Worm (Caenorhabditis elegans): ENCODE data around the gene ethe-1.

ethe-1 gene

DNA sequence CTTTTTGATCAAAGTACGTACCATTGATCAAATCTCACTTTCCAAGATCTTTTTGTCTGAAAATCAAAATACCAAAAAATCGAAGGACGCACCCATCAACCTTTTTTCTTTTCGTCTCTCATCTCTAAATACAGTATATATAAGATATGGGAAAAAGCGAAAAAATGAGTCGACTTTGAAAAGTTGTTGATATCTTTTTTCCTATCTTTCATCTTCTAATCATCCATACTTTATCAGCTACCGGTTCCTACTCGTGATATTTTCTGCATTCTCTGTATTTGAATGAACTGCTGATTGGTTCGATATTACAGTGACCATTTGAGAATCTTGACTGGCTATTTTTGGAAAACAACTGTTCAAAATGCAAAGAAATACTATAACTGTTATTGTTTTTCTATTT lies 8.3 kb upstream of the ethe-1 start, which contains the start of gene C33A12.19:
C33A12.19 (plus strand) TSS at position 169 of the 400 bp plus-strand sequence.
- TF ChIP-seq unc-62 (GFP tag; optimal IDR thresholded peaks at IDR 0.05): no peak

DNA sequence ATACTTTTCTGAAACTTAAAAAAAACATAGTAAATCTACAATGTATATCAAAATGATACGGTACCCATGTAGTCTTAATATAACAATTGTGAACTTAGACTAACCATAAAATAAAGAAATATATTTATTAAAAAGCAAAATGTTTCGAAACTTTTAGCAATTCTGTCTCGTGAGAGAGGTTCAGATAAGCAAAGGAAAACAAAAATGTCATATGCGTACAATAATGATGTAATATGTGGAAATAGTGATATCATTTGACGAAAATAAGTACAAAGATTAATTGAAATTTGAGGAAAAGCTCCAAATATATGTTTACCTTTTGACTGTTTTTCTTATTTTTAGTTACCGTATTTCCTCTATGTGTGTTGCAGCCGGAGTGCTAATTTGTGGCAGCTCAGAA lies 5.6 kb upstream of the ethe-1 start:
- no peak for TF ChIP-seq unc-62 (GFP tag; optimal IDR thresholded peaks at IDR 0.05)

DNA sequence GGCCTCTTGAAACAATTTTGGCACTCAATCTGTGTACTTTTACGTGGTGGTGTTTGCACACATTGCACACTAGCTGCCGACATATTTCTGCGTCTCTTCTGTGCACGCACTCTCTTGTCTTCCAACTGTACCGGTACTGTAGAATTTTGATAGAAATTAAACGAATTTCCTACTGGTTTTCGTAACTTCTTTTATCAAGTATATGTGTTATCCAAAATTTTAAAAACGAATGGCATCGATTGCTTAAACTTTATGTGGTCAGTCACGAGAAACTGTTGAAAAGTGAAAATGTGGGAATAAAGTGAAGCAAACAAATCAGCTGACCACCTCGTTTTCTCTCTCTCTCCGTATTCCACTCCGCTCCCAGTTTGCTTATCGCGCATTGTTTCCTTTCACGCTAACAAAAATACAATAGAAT lies 4.8 kb upstream of the ethe-1 start:
- no peak for TF ChIP-seq unc-62 (GFP tag; optimal IDR thresholded peaks at IDR 0.05)

DNA sequence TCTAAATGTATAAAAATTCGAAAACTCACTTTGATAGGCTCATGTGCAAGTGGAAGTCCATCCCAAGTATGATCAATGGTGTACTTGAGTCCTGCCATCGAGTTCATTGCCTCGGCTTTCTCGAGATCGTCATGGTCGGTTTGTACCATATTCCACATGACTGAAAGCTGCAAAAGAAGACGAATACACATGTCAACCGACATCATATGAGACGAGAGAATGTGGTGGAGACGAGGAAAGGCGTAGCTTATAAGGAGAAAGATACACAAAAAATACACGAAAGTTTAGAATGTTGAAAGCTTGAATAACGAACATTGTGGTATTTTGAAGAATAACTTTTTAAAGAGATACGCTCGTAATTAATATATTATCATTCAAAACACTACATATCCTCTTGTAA lies 4.3 kb upstream of the ethe-1 start, which contains the start of gene C33A12.3:
C33A12.3 (minus strand) TSS at position 167 of the 400 bp plus-strand sequence.
- TF ChIP-seq unc-62 (GFP tag; optimal IDR thresholded peaks at IDR 0.05): no peak

DNA sequence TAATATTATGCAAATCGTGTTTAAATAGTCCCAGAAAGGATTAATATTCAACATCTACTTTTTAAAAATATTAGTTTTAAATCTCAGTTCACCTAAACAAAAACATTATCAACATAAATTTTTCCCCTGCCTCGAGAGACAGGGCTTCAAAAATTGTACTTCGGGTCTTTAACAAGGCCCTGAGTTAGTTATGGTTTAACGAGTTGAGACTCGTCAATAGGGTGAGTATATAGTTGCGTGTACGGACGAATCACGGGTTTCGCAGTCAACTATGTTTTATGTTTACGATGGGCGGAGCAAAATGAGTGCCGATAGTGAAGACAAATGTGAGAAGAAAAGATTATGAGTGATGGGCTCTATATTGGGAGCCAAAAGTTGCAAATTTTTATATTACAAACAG lies 3.1 kb upstream of the ethe-1 start:
- TF ChIP-seq unc-62 (GFP tag; optimal IDR thresholded peaks at IDR 0.05): no peak

DNA sequence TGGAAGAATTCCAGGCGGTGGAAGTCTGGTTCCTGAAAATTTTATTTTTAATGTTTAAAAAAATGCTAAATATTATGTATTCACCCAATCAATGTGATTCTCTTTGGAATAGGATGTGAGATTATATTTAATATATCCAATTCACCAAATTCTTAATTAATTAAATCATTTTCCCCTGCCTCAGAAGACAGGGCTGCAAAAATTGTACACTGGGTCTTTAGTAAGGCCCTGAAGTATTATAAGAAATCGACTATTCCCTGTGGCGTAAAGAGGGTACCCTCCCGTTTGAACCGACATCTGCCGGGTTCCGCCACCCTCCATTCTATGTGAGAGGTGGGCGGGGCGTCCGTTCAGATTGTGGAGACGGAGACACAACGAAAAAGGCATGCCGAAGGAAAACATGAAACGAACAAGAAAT lies 2.7 kb upstream of the ethe-1 start:
- TF ChIP-seq unc-62 (GFP tag; optimal IDR thresholded peaks at IDR 0.05): no peak

DNA sequence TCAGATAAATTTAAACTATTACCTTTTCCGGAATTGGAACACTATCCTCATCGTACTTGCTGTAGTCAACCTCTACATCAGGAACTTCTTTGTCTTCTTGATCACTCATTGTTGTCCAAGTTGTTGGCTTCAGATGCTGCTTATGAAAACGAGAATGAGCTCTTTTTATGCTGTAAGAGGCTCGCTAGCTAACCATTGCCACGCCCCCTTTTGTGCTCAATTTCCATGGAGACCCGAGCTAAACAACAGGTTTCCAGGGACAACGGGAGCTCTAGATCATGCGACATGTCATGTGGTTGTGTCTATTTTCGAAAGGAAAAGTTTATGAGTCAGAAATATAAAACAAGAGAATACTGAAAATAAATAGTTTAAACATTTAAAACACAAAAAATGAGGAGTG lies 1.9 kb upstream of the ethe-1 start, which contains the start of gene C33A12.4:
C33A12.4 (minus strand) TSS at position 131 of the 400 bp plus-strand sequence.
- TF ChIP-seq unc-62 (GFP tag; optimal IDR thresholded peaks at IDR 0.05): no peak

DNA sequence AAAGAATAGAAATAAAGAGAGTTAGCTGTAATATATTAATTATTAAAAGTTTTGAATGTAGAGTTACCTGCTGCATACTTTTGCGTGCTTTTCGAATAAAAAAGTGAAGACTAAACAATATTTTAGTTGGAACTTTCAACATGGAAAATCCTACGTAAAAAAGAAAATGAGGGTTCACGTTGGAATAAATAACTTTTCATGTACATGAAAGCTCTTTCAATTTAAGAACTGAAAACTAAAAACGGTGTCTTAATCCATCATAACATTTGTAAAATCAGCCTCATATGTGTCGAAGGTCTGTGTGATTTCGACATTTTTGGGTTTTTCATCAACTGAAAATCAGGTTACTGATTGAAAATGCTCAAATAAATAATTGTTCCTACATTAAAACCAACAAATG lies 2.3 kb downstream of the ethe-1 start, which contains the start of gene ttr-9:
ttr-9 (minus strand) TSS at position 101 of the 400 bp plus-strand sequence.
- no peak for TF ChIP-seq unc-62 (GFP tag; optimal IDR thresholded peaks at IDR 0.05)

DNA sequence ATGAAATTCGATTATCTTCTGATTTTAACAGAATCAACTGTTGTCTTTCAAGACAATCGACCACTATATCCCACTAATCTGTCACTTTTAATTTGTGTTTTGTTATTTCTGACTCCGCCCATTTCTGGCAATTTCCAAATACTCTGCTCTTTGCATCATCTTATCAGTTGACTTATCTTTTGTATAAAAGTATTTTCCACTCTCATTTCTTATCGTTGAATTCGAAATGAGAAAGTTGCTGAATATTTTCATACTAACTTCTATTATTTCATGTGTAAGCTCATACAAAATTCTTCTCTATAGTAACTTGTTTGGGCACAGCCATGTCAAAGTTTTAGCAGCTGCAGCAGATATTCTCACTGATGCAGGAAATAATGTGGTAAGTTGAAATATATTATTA lies 8.5 kb downstream of the ethe-1 start, which contains the start of gene ugt-21:
ugt-21 (plus strand) TSS at position 212 of the 400 bp plus-strand sequence.
- no peak for TF ChIP-seq unc-62 (GFP tag; optimal IDR thresholded peaks at IDR 0.05)

DNA sequence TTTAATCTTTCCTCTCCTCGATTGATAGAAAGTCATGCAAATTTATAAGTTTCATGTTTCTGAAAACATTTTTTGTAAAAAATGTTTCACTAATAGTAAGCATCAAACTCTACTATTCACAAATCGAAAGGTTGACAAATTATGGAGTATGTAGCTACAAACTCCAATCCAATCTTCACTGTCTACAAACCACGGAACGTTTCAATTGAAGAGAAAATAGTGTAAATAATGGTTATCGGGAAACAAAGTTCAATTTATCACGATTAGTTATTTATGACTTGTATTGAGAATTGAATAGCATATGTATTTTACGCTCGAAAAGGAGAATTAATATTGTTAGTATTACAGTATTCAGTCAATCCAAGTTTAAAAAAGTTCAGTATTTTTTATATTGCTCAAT lies 8.9 kb downstream of the ethe-1 start:
- no peak for TF ChIP-seq unc-62 (GFP tag; optimal IDR thresholded peaks at IDR 0.05)

DNA sequence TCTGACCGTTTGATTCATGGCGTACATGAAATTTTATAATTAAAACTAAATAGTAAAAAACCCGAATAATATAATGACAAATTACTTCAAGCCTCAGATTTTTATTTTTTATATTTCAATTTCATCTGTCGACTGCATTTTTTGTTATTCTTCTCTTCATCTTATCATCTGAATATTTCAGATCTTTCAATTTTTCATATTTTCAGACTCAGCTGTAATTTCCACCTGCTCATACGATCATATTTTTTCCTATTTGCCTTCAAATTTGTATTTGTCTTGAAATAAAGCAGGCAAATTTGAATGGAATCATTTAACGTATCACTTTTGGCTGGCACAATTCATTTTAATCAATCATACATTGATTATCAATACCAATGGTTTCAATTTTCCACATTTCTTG lies 10.5 kb downstream of the ethe-1 start, which contains the start of gene sru-4:
sru-4 (plus strand) TSS at position 301 of the 400 bp plus-strand sequence.
- TF ChIP-seq unc-62 (GFP tag; optimal IDR thresholded peaks at IDR 0.05): no peak

DNA sequence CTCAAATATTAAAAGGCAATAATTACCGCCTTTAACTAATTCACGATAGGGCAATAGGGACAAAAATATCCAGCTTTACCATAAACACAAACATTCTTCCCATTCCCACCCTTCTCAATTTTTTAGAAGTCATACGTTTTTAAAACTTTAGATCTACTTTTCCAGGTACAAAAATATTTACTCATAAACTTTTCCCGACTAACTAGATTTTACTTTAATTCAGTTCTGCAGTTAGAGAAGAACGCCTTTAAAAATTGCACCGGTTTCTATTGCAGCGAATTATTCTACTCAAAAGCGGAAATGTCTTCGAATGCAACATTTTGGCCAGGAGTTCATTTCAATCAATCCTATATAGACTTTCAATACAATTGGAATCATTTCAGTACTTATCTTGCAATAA lies 12.3 kb downstream of the ethe-1 start, which contains the start of gene sru-3:
sru-3 (plus strand) TSS at position 301 of the 400 bp plus-strand sequence.
- TF ChIP-seq unc-62 (GFP tag; optimal IDR thresholded peaks at IDR 0.05): no peak

DNA sequence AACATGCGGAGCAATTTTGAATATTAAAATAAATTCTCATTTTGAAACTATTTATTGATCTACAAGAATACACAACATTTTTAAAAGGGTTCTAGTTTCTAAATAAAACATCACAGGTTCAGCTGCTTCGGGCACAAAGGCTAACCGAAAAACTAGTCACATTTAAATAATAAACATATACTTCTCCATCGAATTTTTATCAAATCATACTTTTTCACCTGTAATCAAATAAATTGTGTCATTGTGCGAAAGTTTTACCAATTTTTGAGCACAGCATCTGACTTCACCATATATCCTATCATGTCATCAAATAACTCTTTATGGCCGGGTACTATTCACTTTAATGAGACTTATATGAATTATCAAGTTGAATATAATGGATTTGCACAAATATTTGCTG lies 18.2 kb downstream of the ethe-1 start, which contains the start of gene sru-6:
sru-6 (plus strand) TSS at position 301 of the 400 bp plus-strand sequence.
- no peak for TF ChIP-seq unc-62 (GFP tag; optimal IDR thresholded peaks at IDR 0.05)

DNA sequence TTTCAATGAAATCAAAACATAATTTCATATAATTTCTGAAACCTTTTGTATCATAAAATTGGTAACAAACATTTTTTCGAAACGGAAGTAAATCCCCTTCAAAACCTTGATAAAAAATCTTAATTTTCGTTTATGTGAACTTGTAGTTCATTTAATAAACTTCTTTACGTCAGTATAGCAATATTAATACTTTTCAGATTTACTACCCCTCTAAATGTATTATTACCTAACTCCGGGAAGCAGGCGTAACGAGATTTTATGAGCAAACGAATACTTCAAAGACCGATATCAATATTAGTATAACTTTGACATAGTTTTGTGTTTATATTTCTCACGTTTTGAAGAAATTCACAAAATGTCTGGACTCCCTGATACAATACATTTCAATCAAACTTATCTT lies 20.2 kb downstream of the ethe-1 start, which contains the start of gene sru-1:
sru-1 (plus strand) TSS at position 301 of the 400 bp plus-strand sequence.
- TF ChIP-seq unc-62 (GFP tag; optimal IDR thresholded peaks at IDR 0.05): no peak

DNA sequence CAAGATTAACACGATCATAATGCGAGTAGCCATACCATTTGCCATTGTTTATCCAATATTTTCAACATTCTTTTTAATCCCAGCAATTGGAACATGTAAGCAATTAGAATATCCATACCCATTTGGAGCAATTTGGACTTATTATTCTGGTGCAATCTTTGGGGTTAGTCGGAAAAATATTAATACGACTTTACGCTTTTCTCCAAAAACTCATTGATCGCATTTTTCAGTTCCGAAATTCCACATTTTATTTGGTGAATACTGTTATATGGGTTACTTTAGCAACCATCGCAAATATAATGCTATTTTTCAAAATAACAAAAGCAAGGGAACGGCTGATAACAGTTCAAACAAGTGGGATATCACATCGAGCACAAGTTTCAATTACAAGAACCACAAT lies 21.8 kb downstream of the ethe-1 start:
- TF ChIP-seq unc-62 (GFP tag; optimal IDR thresholded peaks at IDR 0.05): no peak

DNA sequence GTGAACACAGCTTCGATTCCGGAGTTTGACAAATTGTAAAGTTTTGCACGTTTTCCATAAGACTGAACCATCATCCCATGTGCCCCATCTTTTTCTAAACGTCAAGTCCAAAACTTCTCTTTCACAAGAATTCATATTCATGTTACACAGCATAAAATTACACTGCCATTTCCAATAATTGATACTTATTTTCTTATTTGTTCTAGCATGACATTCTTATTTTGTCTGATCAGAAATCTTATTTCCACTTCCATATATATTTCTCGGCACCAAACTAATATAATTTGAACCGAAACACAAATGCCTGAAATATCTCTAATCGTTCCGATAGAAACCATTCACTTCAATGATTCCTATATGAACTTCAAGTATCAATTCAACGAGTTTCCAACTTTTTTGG lies 22.6 kb downstream of the ethe-1 start, which contains the start of gene sru-2:
sru-2 (plus strand) TSS at position 301 of the 400 bp plus-strand sequence.
- no peak for TF ChIP-seq unc-62 (GFP tag; optimal IDR thresholded peaks at IDR 0.05)

DNA sequence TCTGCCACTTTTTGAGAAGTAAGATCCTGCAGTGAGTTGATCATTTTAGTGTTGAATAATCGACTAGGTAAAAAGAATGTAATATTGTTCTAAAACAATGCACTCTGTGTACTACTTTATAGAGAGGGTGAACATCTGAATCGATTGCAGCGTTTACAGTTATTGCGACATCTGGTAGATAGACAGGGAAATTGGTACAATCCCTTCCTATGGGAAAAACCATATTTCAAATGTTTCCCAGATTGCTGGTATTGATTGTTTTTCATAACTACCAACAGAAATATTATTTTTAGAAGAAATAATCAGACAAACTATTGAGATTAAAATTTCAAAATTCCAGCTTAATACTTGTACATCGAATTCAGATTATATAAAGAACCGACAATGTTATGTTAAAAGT lies 23.5 kb downstream of the ethe-1 start, which contains the start of gene gadr-2:
gadr-2 (minus strand) TSS at position 101 of the 400 bp plus-strand sequence.
- no peak for TF ChIP-seq unc-62 (GFP tag; optimal IDR thresholded peaks at IDR 0.05)
